Fruit fly (Drosophila melanogaster) whole organism, embryonic: ENCODE measurements around the gene CG16775.

Experiments used
- BtbVII ChIP-seq: fragments of 200-800 bp; sonication (Bioruptor generic); optimal IDR thresholded peaks from 3 replicates; lab custom pipeline; 2017; ENCODE audit warnings: missing biosample characterization, mild to moderate bottlenecking, missing genetic modification characterization
- CG10979 ChIP-seq: fragments of 200-800 bp; sonication (Bioruptor generic); optimal IDR thresholded peaks from 2 replicates; lab custom pipeline; 2018; ENCODE audit warnings: missing biosample characterization, mild to moderate bottlenecking, missing genetic modification characterization, moderate library complexity
- CG11247 ChIP-seq: fragments of 200-800 bp; sonication (Bioruptor generic); IDR thresholded peaks from 2 replicates; pipeline ENCODE4 v1.3.6; 2022; ENCODE audit warnings: missing biosample characterization, missing genetic modification characterization
- CG11560 ChIP-seq: fragments of 200-800 bp; sonication (Bioruptor generic); IDR thresholded peaks from 3 replicates; pipeline ENCODE4 v1.3.6; 2022; ENCODE audit warnings: missing biosample characterization, missing genetic modification characterization
- CG12744 ChIP-seq: fragments of 200-800 bp; sonication (Bioruptor generic); optimal IDR thresholded peaks from 2 replicates; lab custom pipeline; 2016; ENCODE audit warnings: missing biosample characterization, missing genetic modification characterization
- CG13296 ChIP-seq: fragments of 200-800 bp; sonication (Bioruptor generic); optimal IDR thresholded peaks from 3 replicates; lab custom pipeline; 2018; ENCODE audit warnings: missing biosample characterization, mild to moderate bottlenecking, missing genetic modification characterization
- CG13624 ChIP-seq: fragments of 200-800 bp; sonication (Bioruptor generic); optimal IDR thresholded peaks from 2 replicates; lab custom pipeline; 2016; ENCODE audit warnings: missing biosample characterization, missing genetic modification characterization
- CG14441 ChIP-seq: fragments of 200-800 bp; sonication (Bioruptor generic); IDR thresholded peaks from 2 replicates; pipeline ENCODE4 v1.3.6; 2022; ENCODE audit warnings: missing biosample characterization, missing genetic modification characterization
- CG17829 ChIP-seq: fragments of 200-800 bp; optimal IDR thresholded peaks from 2 replicates; lab custom pipeline; 2019; ENCODE audit warnings: missing biosample characterization, mild to moderate bottlenecking, missing genetic modification characterization, moderate library complexity
- CG17912 ChIP-seq: fragments of 200-800 bp; sonication (Bioruptor generic); optimal IDR thresholded peaks from 2 replicates; lab custom pipeline; 2018; ENCODE audit warnings: missing biosample characterization, mild to moderate bottlenecking, missing genetic modification characterization
- CG18262 ChIP-seq: fragments of 200-800 bp; optimal IDR thresholded peaks from 3 replicates; lab custom pipeline; 2019; ENCODE audit warnings: missing biosample characterization, mild to moderate bottlenecking, missing genetic modification characterization, moderate library complexity
- CG30020 ChIP-seq: fragments of 200-800 bp; optimal IDR thresholded peaks from 2 replicates; lab custom pipeline; 2019; ENCODE audit warnings: missing biosample characterization, mild to moderate bottlenecking, missing genetic modification characterization, moderate library complexity
- CG4328 ChIP-seq: fragments of 200-800 bp; sonication (Bioruptor generic); optimal IDR thresholded peaks from 3 replicates; lab custom pipeline; 2017; ENCODE audit warnings: missing biosample characterization, missing genetic modification reagents, missing genetic modification characterization
- CG43689 ChIP-seq: fragments of 200-800 bp; sonication (Bioruptor generic); IDR thresholded peaks from 2 replicates; pipeline ENCODE4 v1.3.6; 2022; ENCODE audit warnings: missing biosample characterization, missing genetic modification characterization
- CG4424 ChIP-seq: fragments of 200-800 bp; sonication (Bioruptor generic); optimal IDR thresholded peaks from 3 replicates; lab custom pipeline; 2016; ENCODE audit warnings: missing biosample characterization, missing genetic modification characterization
- CG4617 ChIP-seq: fragments of 200-800 bp; sonication (Bioruptor generic); optimal IDR thresholded peaks from 3 replicates; lab custom pipeline; 2016; ENCODE audit warnings: missing biosample characterization, missing genetic modification characterization, borderline replicate concordance
- CG8359 ChIP-seq: fragments of 200-800 bp; sonication (Bioruptor generic); optimal IDR thresholded peaks from 2 replicates; lab custom pipeline; 2017; ENCODE audit warnings: missing biosample characterization, mild to moderate bottlenecking, missing genetic modification characterization, borderline replicate concordance
- CTCF ChIP-seq: fragments of 200-800 bp; sonication (Bioruptor generic); optimal IDR thresholded peaks from 2 replicates; lab custom pipeline; 2017; ENCODE audit warnings: missing biosample characterization, mild to moderate bottlenecking, missing genetic modification characterization, moderate library complexity
- Doc2 ChIP-seq: fragments of 200-800 bp; sonication (Bioruptor generic); IDR thresholded peaks from 2 replicates; pipeline ENCODE4 v1.3.6; 2022; ENCODE audit warnings: missing biosample characterization, missing genetic modification characterization
- Ets97D ChIP-seq: fragments of 200-800 bp; sonication (Bioruptor generic); optimal IDR thresholded peaks from 3 replicates; lab custom pipeline; 2016; ENCODE audit warnings: missing biosample characterization, missing genetic modification characterization
- H2.0 ChIP-seq: fragments of 200-800 bp; sonication (Bioruptor generic); IDR thresholded peaks from 2 replicates; pipeline ENCODE4 v1.3.6; 2022; ENCODE audit warnings: missing biosample characterization, missing genetic modification characterization
- HHEX ChIP-seq: fragments of 200-800 bp; sonication (Bioruptor generic); optimal IDR thresholded peaks from 3 replicates; lab custom pipeline; 2017; ENCODE audit warnings: missing biosample characterization, mild to moderate bottlenecking, missing genetic modification characterization, missing genetic modification reagents
- Hand ChIP-seq: fragments of 200-800 bp; sonication (Bioruptor generic); optimal IDR thresholded peaks from 2 replicates; lab custom pipeline; 2017; ENCODE audit warnings: mild to moderate bottlenecking, missing biosample characterization, missing genetic modification reagents, missing genetic modification characterization
- Hr51 ChIP-seq, 2 experiments: fragments of 200-800 bp; sonication (Bioruptor generic); optimal IDR thresholded peaks; 2 replicates in 1 of 2; 3 replicates in 1 of 2; lab custom pipeline; 2016 to 2018; ENCODE audit warnings: missing biosample characterization in 2 of 2, missing genetic modification characterization in 2 of 2, mild to moderate bottlenecking in 1 of 2, moderate library complexity in 1 of 2
- Hr78 ChIP-seq, 2 experiments: fragments of 200-800 bp in 1 of 2; fragments of >200 bp in 1 of 2; sonication (Bioruptor generic) in 1 of 2; optimal IDR thresholded peaks; 2 replicates each; lab custom pipeline; 2017 to 2019; ENCODE audit warnings: missing biosample characterization in 2 of 2, missing genetic modification characterization in 2 of 2, mild to moderate bottlenecking in 1 of 2, moderate library complexity in 1 of 2
- Mes4 ChIP-seq: fragments of 200-800 bp; sonication (Bioruptor generic); optimal IDR thresholded peaks from 2 replicates; lab custom pipeline; 2016; ENCODE audit warnings: missing biosample characterization, missing genetic modification characterization
- Nf-YC ChIP-seq: fragments of 200-800 bp; optimal IDR thresholded peaks from 3 replicates; lab custom pipeline; 2019; ENCODE audit warnings: missing biosample characterization, mild to moderate bottlenecking, missing genetic modification characterization, moderate library complexity
- Scr ChIP-seq: fragments of 200-800 bp; sonication (Bioruptor generic); IDR thresholded peaks from 2 replicates; pipeline ENCODE4 v1.3.6; 2022; ENCODE audit warnings: missing biosample characterization, missing genetic modification characterization; ENCODE audit not compliant: partially characterized antibody
- Tbp ChIP-seq: fragments of >200 bp; optimal IDR thresholded peaks from 2 replicates; lab custom pipeline; 2018; ENCODE audit warnings: missing biosample characterization, missing genetic modification characterization
- ase ChIP-seq: fragments of 200-800 bp; sonication (Bioruptor generic); IDR thresholded peaks from 3 replicates; pipeline ENCODE4 v1.3.6; 2022; ENCODE audit warnings: missing biosample characterization, missing genetic modification characterization
- bowl ChIP-seq: fragments of 200-800 bp; sonication (Bioruptor generic); IDR thresholded peaks from 2 replicates; pipeline ENCODE4 v1.3.6; 2022; ENCODE audit warnings: missing biosample characterization, missing genetic modification characterization
- crc ChIP-seq: fragments of 200-800 bp; sonication (Bioruptor generic); optimal IDR thresholded peaks from 2 replicates; lab custom pipeline; 2016; ENCODE audit warnings: missing biosample characterization, missing genetic modification characterization
- croc ChIP-seq: fragments of 200-800 bp; sonication (Bioruptor generic); conservative IDR thresholded peaks from 3 replicates; pipeline ENCODE4 v1.3.6; 2022; ENCODE audit warnings: missing biosample characterization, missing genetic modification characterization
- dysf ChIP-seq: fragments of 200-800 bp; sonication (Bioruptor generic); IDR thresholded peaks from 3 replicates; pipeline ENCODE4 v1.3.6; 2022; ENCODE audit warnings: missing biosample characterization, missing genetic modification characterization
- en ChIP-seq: fragments of 200-800 bp; sonication (Bioruptor generic); optimal IDR thresholded peaks from 2 replicates; lab custom pipeline; 2016; ENCODE audit warnings: missing biosample characterization, missing genetic modification characterization
- fd3F ChIP-seq: fragments of 200-800 bp; sonication (Bioruptor generic); optimal IDR thresholded peaks from 2 replicates; lab custom pipeline; 2018; ENCODE audit warnings: missing biosample characterization, mild to moderate bottlenecking, missing genetic modification characterization, moderate library complexity
- gcm ChIP-seq: fragments of 200-800 bp; sonication (Bioruptor generic); optimal IDR thresholded peaks from 2 replicates; lab custom pipeline; 2019; ENCODE audit warnings: missing biosample characterization, mild to moderate bottlenecking, missing genetic modification characterization, moderate library complexity
- h ChIP-seq: fragments of >200 bp; optimal IDR thresholded peaks from 2 replicates; lab custom pipeline; 2017
- her ChIP-seq: fragments of 200-800 bp; sonication (Bioruptor generic); optimal IDR thresholded peaks from 2 replicates; lab custom pipeline; 2016; ENCODE audit warnings: missing biosample characterization, missing genetic modification characterization
- nerfin-1 ChIP-seq: fragments of 200-800 bp; sonication (Bioruptor generic); optimal IDR thresholded peaks from 3 replicates; lab custom pipeline; 2019; ENCODE audit warnings: missing biosample characterization, mild to moderate bottlenecking, missing genetic modification characterization, moderate library complexity
- pan ChIP-seq, 4 experiments: fragments of >200 bp in 3 of 4; fragments of 200-800 bp in 1 of 4; sonication (Bioruptor generic) in 1 of 4; optimal IDR thresholded peaks in 3 of 4; IDR thresholded peaks in 1 of 4; 2 replicates each; pipeline versions ENCODE4 v1.3.6 to Lab custom; 2017 to 2022; ENCODE audit warnings: missing biosample characterization in 2 of 4, missing genetic modification characterization in 2 of 4, mixed read lengths in 1 of 4
- pho ChIP-seq: fragments of 200-800 bp; sonication (Bioruptor generic); optimal IDR thresholded peaks from 2 replicates; lab custom pipeline; 2016; ENCODE audit warnings: missing biosample characterization, missing genetic modification characterization
- repo ChIP-seq: fragments of 200-800 bp; sonication (Bioruptor generic); optimal IDR thresholded peaks from 2 replicates; lab custom pipeline; 2016; ENCODE audit warnings: missing biosample characterization, missing genetic modification characterization
- row ChIP-seq: fragments of 200-800 bp; sonication (Bioruptor generic); IDR thresholded peaks from 3 replicates; pipeline ENCODE4 v1.3.6; 2022; ENCODE audit warnings: missing biosample characterization, missing genetic modification characterization
- scrt ChIP-seq: fragments of 200-800 bp; sonication (Bioruptor generic); optimal IDR thresholded peaks from 2 replicates; lab custom pipeline; 2018; ENCODE audit warnings: missing biosample characterization, mild to moderate bottlenecking, missing genetic modification characterization, moderate library complexity
- slbo ChIP-seq: fragments of 200-800 bp; sonication (Bioruptor generic); IDR thresholded peaks from 2 replicates; pipeline ENCODE4 v1.3.6; 2022; ENCODE audit warnings: missing biosample characterization, missing genetic modification characterization
- sna ChIP-seq: fragments of 200-800 bp; sonication (Bioruptor generic); IDR thresholded peaks from 2 replicates; pipeline ENCODE4 v1.3.6; 2022; ENCODE audit warnings: missing biosample characterization, missing genetic modification characterization; ENCODE audit not compliant: partially characterized antibody
- sug ChIP-seq: fragments of 200-800 bp; optimal IDR thresholded peaks from 2 replicates; lab custom pipeline; 2019; ENCODE audit warnings: missing biosample characterization, mild to moderate bottlenecking, missing genetic modification characterization, moderate library complexity
- tx ChIP-seq: fragments of 200-800 bp; sonication (Bioruptor generic); optimal IDR thresholded peaks from 2 replicates; lab custom pipeline; 2016; ENCODE audit warnings: missing biosample characterization, missing genetic modification characterization
- usp ChIP-seq: fragments of >200 bp; optimal IDR thresholded peaks from 2 replicates; lab custom pipeline; 2017; ENCODE audit warnings: missing biosample characterization, missing genetic modification characterization
- yki ChIP-seq: fragments of >200 bp; optimal IDR thresholded peaks from 3 replicates; lab custom pipeline; 2018
- zfh2 ChIP-seq: fragments of 200-800 bp; sonication (Bioruptor generic); optimal IDR thresholded peaks from 2 replicates; lab custom pipeline; 2016; ENCODE audit warnings: missing biosample characterization, missing genetic modification characterization

CG16775 gene

dm6 chr3L:17912448-17912847, 26.0 kb upstream of the CG16775 start, which contains the start of gene CG5290 (continued):
- peak; percentile 58; the same call in 1 of the 2 replicates for TF ChIP-seq sna (GFP tag; lab: Robert Waterston, UW)
- no peak for TF ChIP-seq CG4328 (GFP tag; lab: Kevin White, UChicago)
- no peak for TF ChIP-seq CG17912 (GFP tag; lab: Kevin White, UChicago)
- TF ChIP-seq CG11560 = no peak
- no peak for TF ChIP-seq Hand
- no peak for TF ChIP-seq gcm (GFP tag; lab: Kevin White, UChicago)
- TF ChIP-seq tx (GFP tag; lab: Kevin White, UChicago) = peak; percentile 30
- TF ChIP-seq usp (GFP tag; lab: Kevin White, UChicago) = no peak
- no peak for TF ChIP-seq CG13296
- TF ChIP-seq Doc2 = no peak
- no peak for TF ChIP-seq h
- TF ChIP-seq CG30020 (tag; lab: Kevin White, UChicago) = no peak
- TF ChIP-seq pho (GFP tag; lab: Kevin White, UChicago) = peak; percentile 68
- TF ChIP-seq ase (GFP tag; lab: Robert Waterston, UW) = no peak
- no peak for TF ChIP-seq CG43689 (GFP tag; lab: Robert Waterston, UW)
- TF ChIP-seq BtbVII (GFP tag; lab: Kevin White, UChicago) = no peak
- no peak for TF ChIP-seq pan (optimal IDR thresholded peaks at IDR 0.05; lab: Kevin White, UChicago)
- TF ChIP-seq pan (GFP tag; optimal IDR thresholded peaks at IDR 0.05 in 1 of 2, IDR thresholded peaks at IDR 0.05 in 1 of 2) = no peak
- TF ChIP-seq Hr51 (GFP tag; optimal IDR thresholded peaks at IDR 0.05; lab: Kevin White, UChicago) = peak in 1 of 2 experiments; percentile 0
- no peak for TF ChIP-seq CG8359 (GFP tag; lab: Kevin White, UChicago)
- no peak for TF ChIP-seq dysf (GFP tag; lab: Robert Waterston, UW)
- TF ChIP-seq Scr (GFP tag; lab: Robert Waterston, UW) = peak; percentile 77
- TF ChIP-seq nerfin-1 = no peak
- TF ChIP-seq CG13624 (GFP tag; lab: Kevin White, UChicago) = peak; percentile 37
- TF ChIP-seq CG18262 (tag; lab: Kevin White, UChicago) = no peak
- no peak for TF ChIP-seq CG10979 (tag; lab: Kevin White, UChicago)
- peak; percentile 13 for TF ChIP-seq crc
- TF ChIP-seq scrt (GFP tag; lab: Kevin White, UChicago) = no peak
- no peak for TF ChIP-seq CTCF (GFP tag; lab: Kevin White, UChicago)
- TF ChIP-seq Tbp (GFP tag; lab: Kevin White, UChicago) = no peak
- no peak for TF ChIP-seq en (GFP tag; lab: Kevin White, UChicago)
- no peak for TF ChIP-seq Hr78 (GFP tag; optimal IDR thresholded peaks at IDR 0.05; lab: Kevin White, UChicago)
- no peak for TF ChIP-seq CG12744 (GFP tag; lab: Kevin White, UChicago)
- TF ChIP-seq row = peak; percentile 62; the same call in 2 of the 3 replicates
- TF ChIP-seq Ets97D (GFP tag; lab: Kevin White, UChicago) = peak; percentile 43
- no peak for TF ChIP-seq H2.0 (GFP tag; lab: Robert Waterston, UW)
- TF ChIP-seq croc (GFP tag; lab: Robert Waterston, UW) = no peak
- TF ChIP-seq slbo = peak; percentile 43; the same call in 1 of the 2 replicates
- no peak for TF ChIP-seq fd3F (GFP tag; lab: Kevin White, UChicago)
- TF ChIP-seq repo (GFP tag; lab: Kevin White, UChicago) = no peak
- TF ChIP-seq Mes4 (GFP tag; lab: Kevin White, UChicago) = no peak
- peak; percentile 3 for TF ChIP-seq sug (tag; lab: Kevin White, UChicago)
- TF ChIP-seq CG4424 (GFP tag; lab: Kevin White, UChicago) = peak; percentile 18
- no peak for TF ChIP-seq Nf-YC (tag; lab: Kevin White, UChicago)
- no peak for TF ChIP-seq CG17829
- TF ChIP-seq zfh2 = peak; percentile 43
- TF ChIP-seq CG11247 (GFP tag; lab: Robert Waterston, UW) = no peak
- peak; percentile 7 for TF ChIP-seq CG4617 (GFP tag; lab: Kevin White, UChicago)
- TF ChIP-seq HHEX (GFP tag; lab: Kevin White, UChicago) = no peak
- TF ChIP-seq her (GFP tag; lab: Kevin White, UChicago) = peak; percentile 32
- no peak for TF ChIP-seq bowl
- no peak for TF ChIP-seq yki (lab: Kevin White, UChicago)
- no peak for TF ChIP-seq CG14441
